Worm (Caenorhabditis elegans): ENCODE data around the gene gpa-1.

DNA sequence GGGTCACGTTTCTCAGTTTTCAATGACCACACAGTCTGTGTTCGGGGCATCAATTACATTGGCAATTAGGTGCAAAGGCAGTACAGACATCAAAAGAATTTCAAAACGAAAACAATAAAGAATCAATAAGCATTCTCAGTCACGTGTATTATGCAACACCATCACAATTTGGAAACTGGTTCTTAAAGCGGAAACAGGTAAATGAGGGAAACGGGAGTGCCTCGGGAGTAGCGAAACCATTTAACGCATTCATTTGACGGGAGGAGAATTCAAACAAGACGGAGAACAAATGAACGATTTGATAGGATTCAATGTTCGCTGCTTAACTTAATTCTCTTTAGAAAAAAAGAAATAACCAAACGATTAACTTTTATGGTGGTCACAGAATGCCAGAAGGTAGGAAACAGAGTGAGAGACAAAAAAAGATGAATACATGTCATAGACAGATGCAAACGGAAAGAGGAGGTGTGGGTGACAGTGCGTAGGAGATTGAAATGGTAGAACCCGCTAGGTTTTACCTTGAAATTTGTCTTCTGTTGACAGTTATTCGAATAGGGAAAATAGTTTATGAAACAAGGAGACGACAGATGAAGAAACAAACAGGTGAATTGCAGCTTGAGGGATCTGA is 19.3 kb upstream of the gpa-1 start:
- no peak for TF ChIP-seq ama-1 (optimal IDR thresholded peaks at IDR 0.05)
- TF ChIP-seq aly-1 (tag; optimal IDR thresholded peaks at IDR 0.05), result no peak
- no peak for TF ChIP-seq hmg-4 (GFP tag; optimal IDR thresholded peaks at IDR 0.05)
- no peak for TF ChIP-seq tbx-11 (GFP tag; IDR thresholded peaks at IDR 0.05)
- TF ChIP-seq hnd-1 (tag; optimal IDR thresholded peaks at IDR 0.05), result no peak
- TF ChIP-seq B0310.2 (tag; optimal IDR thresholded peaks at IDR 0.05), result no peak
- no peak for TF ChIP-seq flt-1 (GFP tag; IDR thresholded peaks at IDR 0.05)
- no peak for TF ChIP-seq ceh-13 (GFP tag; optimal IDR thresholded peaks at IDR 0.05)
- no peak for TF ChIP-seq hmbx-1 (tag; optimal IDR thresholded peaks at IDR 0.05)
- TF ChIP-seq ceh-36 (tag; optimal IDR thresholded peaks at IDR 0.05), result no peak

All from whole organism, early embryonic.